Worm (Caenorhabditis elegans): Measurements from ENCODE around the gene grwd-1.

grwd-1 gene

ce11 chrIII:5124385-5124784, 28.9 kb upstream of the grwd-1 start:
- TF ChIP-seq tab-1 (GFP tag; IDR thresholded peaks at IDR 0.05) = no peak
- no peak for TF ChIP-seq T22C8.4 (GFP tag; IDR thresholded peaks at IDR 0.05)
- no peak for TF ChIP-seq med-1 (GFP tag; optimal IDR thresholded peaks at IDR 0.05; ENCODE audit: insufficient read depth)
- no peak for TF ChIP-seq cog-1 (tag; optimal IDR thresholded peaks at IDR 0.05)
- no peak for TF ChIP-seq ref-1 (GFP tag; conservative IDR thresholded peaks at IDR 0.05)
- TF ChIP-seq klf-2 (GFP tag; conservative IDR thresholded peaks at IDR 0.05) = no peak
- TF ChIP-seq flt-1 (GFP tag; IDR thresholded peaks at IDR 0.05) = no peak
- no peak for TF ChIP-seq ztf-23 (GFP tag; IDR thresholded peaks at IDR 0.05)
- TF ChIP-seq ztf-29 (GFP tag; IDR thresholded peaks at IDR 0.05) = no peak

ce11 chrIII:5125759-5126158, 27.5 kb upstream of the grwd-1 start:
- TF ChIP-seq ztf-29 (GFP tag; IDR thresholded peaks at IDR 0.05) = no peak
- no peak for TF ChIP-seq flt-1 (GFP tag; IDR thresholded peaks at IDR 0.05)
- TF ChIP-seq klf-2 (GFP tag; conservative IDR thresholded peaks at IDR 0.05) = no peak
- TF ChIP-seq cog-1 (tag; optimal IDR thresholded peaks at IDR 0.05) = no peak

- TF ChIP-seq cog-1 (tag; optimal IDR thresholded peaks at IDR 0.05) (no peak), ztf-23 (GFP tag; IDR thresholded peaks at IDR 0.05) (no peak), med-1 (GFP tag; optimal IDR thresholded peaks at IDR 0.05; ENCODE audit: insufficient read depth) (no peak), ztf-29 (GFP tag; IDR thresholded peaks at IDR 0.05) (no peak), flt-1 (GFP tag; IDR thresholded peaks at IDR 0.05) (no peak), tab-1 (GFP tag; IDR thresholded peaks at IDR 0.05) (no peak)
Observed at ce11 chrIII:5126988-5127387, 26.3 kb upstream of the grwd-1 start.

ce11 chrIII:5129261-5129660, 24.0 kb upstream of the grwd-1 start:
- TF ChIP-seq med-1 (GFP tag; optimal IDR thresholded peaks at IDR 0.05; ENCODE audit: insufficient read depth) (no peak), cog-1 (tag; optimal IDR thresholded peaks at IDR 0.05) (no peak), tab-1 (GFP tag; IDR thresholded peaks at IDR 0.05) (no peak), T22C8.4 (GFP tag; IDR thresholded peaks at IDR 0.05) (no peak)

- TF ChIP-seq tab-1 (GFP tag; IDR thresholded peaks at IDR 0.05) (no peak), ztf-23 (GFP tag; IDR thresholded peaks at IDR 0.05) (no peak), T22C8.4 (GFP tag; IDR thresholded peaks at IDR 0.05) (no peak), klf-2 (GFP tag; conservative IDR thresholded peaks at IDR 0.05) (no peak), med-1 (GFP tag; optimal IDR thresholded peaks at IDR 0.05; ENCODE audit: insufficient read depth) (no peak)
Observed at ce11 chrIII:5130654-5131053, 22.6 kb upstream of the grwd-1 start.

ce11 chrIII:5134506-5134905, 18.8 kb upstream of the grwd-1 start:
- TF ChIP-seq tab-1 (GFP tag; IDR thresholded peaks at IDR 0.05) (no peak), klf-2 (GFP tag; conservative IDR thresholded peaks at IDR 0.05) (no peak), T22C8.4 (GFP tag; IDR thresholded peaks at IDR 0.05) (no peak), ztf-29 (GFP tag; IDR thresholded peaks at IDR 0.05) (no peak), cog-1 (tag; optimal IDR thresholded peaks at IDR 0.05) (no peak), ref-1 (GFP tag; conservative IDR thresholded peaks at IDR 0.05) (no peak), med-1 (GFP tag; optimal IDR thresholded peaks at IDR 0.05; ENCODE audit: insufficient read depth) (no peak), ztf-23 (GFP tag; IDR thresholded peaks at IDR 0.05) (no peak), flt-1 (GFP tag; IDR thresholded peaks at IDR 0.05) (no peak)

ce11 chrIII:5136033-5136597, 17.1 kb upstream of the grwd-1 start, which contains the start of gene tbx-2:
Gene tbx-2 (minus strand): TSS chrIII:5136296.
- TF ChIP-seq flt-1 (GFP tag; IDR thresholded peaks at IDR 0.05) (no peak), ref-1 (GFP tag; conservative IDR thresholded peaks at IDR 0.05) (no peak), cog-1 (tag; optimal IDR thresholded peaks at IDR 0.05) (no peak), ztf-29 (GFP tag; IDR thresholded peaks at IDR 0.05) (no peak), T22C8.4 (GFP tag; IDR thresholded peaks at IDR 0.05) (no peak), klf-2 (GFP tag; conservative IDR thresholded peaks at IDR 0.05) (no peak), med-1 (GFP tag; optimal IDR thresholded peaks at IDR 0.05; ENCODE audit: insufficient read depth) (no peak), ztf-23 (GFP tag; IDR thresholded peaks at IDR 0.05) (no peak)

ce11 chrIII:5137099-5137498, 16.2 kb upstream of the grwd-1 start:
- no peak for TF ChIP-seq T22C8.4 (GFP tag; IDR thresholded peaks at IDR 0.05)
- no peak for TF ChIP-seq klf-2 (GFP tag; conservative IDR thresholded peaks at IDR 0.05)
- no peak for TF ChIP-seq ztf-29 (GFP tag; IDR thresholded peaks at IDR 0.05)
- TF ChIP-seq med-1 (GFP tag; optimal IDR thresholded peaks at IDR 0.05; ENCODE audit: insufficient read depth) = no peak
- TF ChIP-seq ref-1 (GFP tag; conservative IDR thresholded peaks at IDR 0.05) = no peak
- no peak for TF ChIP-seq ztf-23 (GFP tag; IDR thresholded peaks at IDR 0.05)
- no peak for TF ChIP-seq flt-1 (GFP tag; IDR thresholded peaks at IDR 0.05)
- TF ChIP-seq tab-1 (GFP tag; IDR thresholded peaks at IDR 0.05) = no peak
- TF ChIP-seq cog-1 (tag; optimal IDR thresholded peaks at IDR 0.05) = no peak

- no peak for TF ChIP-seq flt-1 (GFP tag; IDR thresholded peaks at IDR 0.05)
- TF ChIP-seq ztf-23 (GFP tag; IDR thresholded peaks at IDR 0.05) = no peak
- no peak for TF ChIP-seq cog-1 (tag; optimal IDR thresholded peaks at IDR 0.05)
- no peak for TF ChIP-seq tab-1 (GFP tag; IDR thresholded peaks at IDR 0.05)
- no peak for TF ChIP-seq T22C8.4 (GFP tag; IDR thresholded peaks at IDR 0.05)
- no peak for TF ChIP-seq ref-1 (GFP tag; conservative IDR thresholded peaks at IDR 0.05)
- no peak for TF ChIP-seq klf-2 (GFP tag; conservative IDR thresholded peaks at IDR 0.05)
- TF ChIP-seq med-1 (GFP tag; optimal IDR thresholded peaks at IDR 0.05; ENCODE audit: insufficient read depth) = no peak
- TF ChIP-seq ztf-29 (GFP tag; IDR thresholded peaks at IDR 0.05) = no peak
Observed at ce11 chrIII:5137685-5138084, 15.6 kb upstream of the grwd-1 start.

- no peak for TF ChIP-seq klf-2 (GFP tag; conservative IDR thresholded peaks at IDR 0.05)
- TF ChIP-seq ref-1 (GFP tag; conservative IDR thresholded peaks at IDR 0.05) = no peak
- no peak for TF ChIP-seq tab-1 (GFP tag; IDR thresholded peaks at IDR 0.05)
- TF ChIP-seq cog-1 (tag; optimal IDR thresholded peaks at IDR 0.05) = no peak
- no peak for TF ChIP-seq T22C8.4 (GFP tag; IDR thresholded peaks at IDR 0.05)
- no peak for TF ChIP-seq flt-1 (GFP tag; IDR thresholded peaks at IDR 0.05)
- TF ChIP-seq ztf-29 (GFP tag; IDR thresholded peaks at IDR 0.05) = no peak
- TF ChIP-seq ztf-23 (GFP tag; IDR thresholded peaks at IDR 0.05) = no peak
- TF ChIP-seq med-1 (GFP tag; optimal IDR thresholded peaks at IDR 0.05; ENCODE audit: insufficient read depth) = no peak
Observed at ce11 chrIII:5138940-5139533, 14.2 kb upstream of the grwd-1 start.
